Fruit fly (Drosophila melanogaster) whole organism: ENCODE measurements around the gene CG15537.

Experiments used
- CG8478 ChIP-seq: fragments of >200 bp; optimal IDR thresholded peaks from 2 replicates; lab custom pipeline; 2018; ENCODE audit warnings: inconsistent platforms
- Dll ChIP-seq: fragments of >200 bp; optimal IDR thresholded peaks from 2 replicates; lab custom pipeline; 2017
- psq ChIP-seq: fragments of >200 bp; optimal IDR thresholded peaks from 2 replicates; lab custom pipeline; 2017
- usp ChIP-seq: fragments of >200 bp; optimal IDR thresholded peaks from 2 replicates; lab custom pipeline; 2017; ENCODE audit warnings: missing biosample characterization, missing genetic modification characterization, mixed read lengths

DNA sequence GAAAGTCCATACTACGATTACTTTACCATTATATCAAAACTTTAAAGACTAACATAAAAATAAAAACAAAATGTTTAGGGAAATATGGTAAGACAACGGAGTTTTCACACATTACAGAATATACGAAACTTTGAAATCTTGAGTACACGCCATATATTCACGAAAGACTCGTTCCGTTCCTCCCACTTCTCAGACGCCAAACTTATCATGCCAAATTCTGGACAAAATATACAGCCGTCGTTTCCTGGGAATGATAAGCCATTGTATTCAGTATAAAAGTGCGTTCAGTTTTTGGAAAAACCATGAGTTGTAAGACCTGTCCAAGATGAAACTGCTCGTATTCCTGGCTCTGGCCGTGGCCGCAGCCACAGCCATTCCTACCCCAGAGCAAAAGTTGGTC, 45.3 kb upstream of the CG15537 start, which contains the start of gene Jon99Fi:
- TF ChIP-seq psq (lab: Kevin White, UChicago) (no peak), Dll (lab: Kevin White, UChicago) (no peak), CG8478 (no peak), usp (GFP tag; lab: Kevin White, UChicago) (no peak)
